Worm (Caenorhabditis elegans) whole organism, L1 larva: ENCODE measurements around the gene nas-11.
A peak's percentile ranks its signal among the peaks of the same experiment; 100 is the strongest.

Experiments used
- C04F5.9 ChIP-seq: sonication (generic microtip); optimal IDR thresholded peaks from 2 replicates; lab custom pipeline; 2016; ENCODE audit warnings: missing genetic modification characterization, missing compliant biosample characterization
- C16A3.4 ChIP-seq: fragments of 150-350 bp; optimal IDR thresholded peaks from 2 replicates; lab custom pipeline; 2014; ENCODE audit warnings: missing biosample characterization, missing genetic modification characterization
- C34B4.2 ChIP-seq: sonication (generic microtip); optimal IDR thresholded peaks from 2 replicates; lab custom pipeline; 2017; ENCODE audit warnings: mild to moderate bottlenecking, missing genetic modification characterization, missing compliant biosample characterization
- ama-1 ChIP-seq: fragments of 150-350 bp; optimal IDR thresholded peaks from 2 replicates; lab custom pipeline; 2014
- blmp-1 ChIP-seq: fragments of 150-350 bp; optimal IDR thresholded peaks from 2 replicates; lab custom pipeline; 2014; ENCODE audit warnings: missing biosample characterization, missing genetic modification characterization
- ceh-82 ChIP-seq, 3 experiments: fragments of 150-350 bp in 1 of 3; sonication (generic microtip) in 2 of 3; optimal IDR thresholded peaks; 2 replicates each; lab custom pipeline; 2014 to 2017; ENCODE audit warnings: missing biosample characterization in 3 of 3, missing genetic modification characterization in 3 of 3
- ceh-88 ChIP-seq: fragments of 200-800 bp; sonication (Bioruptor generic); IDR thresholded peaks from 2 replicates; pipeline ENCODE4 v1.3.6; 2022; ENCODE audit warnings: missing genetic modification characterization, missing compliant biosample characterization
- dpl-1 ChIP-seq, 3 experiments: fragments of 150-350 bp in 2 of 3; sonication (generic microtip) in 1 of 3; optimal IDR thresholded peaks; 2 replicates each; lab custom pipeline; 2014 to 2017; ENCODE audit warnings: missing biosample characterization in 3 of 3, missing genetic modification characterization in 3 of 3, missing genetic modification reagents in 3 of 3
- dsc-1 ChIP-seq: sonication (generic microtip); optimal IDR thresholded peaks from 2 replicates; lab custom pipeline; 2016; ENCODE audit warnings: mild to moderate bottlenecking, missing genetic modification characterization, missing compliant biosample characterization
- efl-1 ChIP-seq, 4 experiments: fragments of 150-350 bp; optimal IDR thresholded peaks in 3 of 4; peaks in 1 of 4; 1 replicate in 1 of 4; 2 replicates in 3 of 4; lab custom pipeline; 2014; ENCODE audit warnings: missing biosample characterization in 2 of 4, missing genetic modification characterization in 2 of 4, missing genetic modification reagents in 2 of 4
- efl-3 ChIP-seq: fragments of 200-800 bp; sonication (Bioruptor generic); optimal IDR thresholded peaks from 2 replicates; lab custom pipeline; 2018; ENCODE audit warnings: mild to moderate bottlenecking, missing genetic modification characterization, missing compliant biosample characterization
- egl-13 ChIP-seq: sonication (generic microtip); optimal IDR thresholded peaks from 2 replicates; lab custom pipeline; 2016; ENCODE audit warnings: missing genotype, missing genetic modification reagents, missing genetic modification characterization, missing compliant biosample characterization
- elt-3 ChIP-seq, 6 experiments: fragments of 150-350 bp in 1 of 6; sonication (generic microtip); optimal IDR thresholded peaks; 2 replicates each; lab custom pipeline; 2017 to 2018; ENCODE audit warnings: missing biosample characterization in 6 of 6, missing genetic modification characterization in 6 of 6, inconsistent platforms in 1 of 6
- ets-5 ChIP-seq: fragments of 200-800 bp; sonication (Bioruptor generic); IDR thresholded peaks from 2 replicates; pipeline ENCODE4 v1.3.6; 2022; ENCODE audit warnings: missing genetic modification characterization, missing compliant biosample characterization
- hlh-4 ChIP-seq: sonication (generic microtip); optimal IDR thresholded peaks from 2 replicates; lab custom pipeline; 2016; ENCODE audit warnings: mild to moderate bottlenecking, missing genetic modification characterization, missing compliant biosample characterization
- isw-1 ChIP-seq: fragments of 200-800 bp; sonication (Bioruptor generic); IDR thresholded peaks from 2 replicates; pipeline ENCODE4 v1.3.6; 2022; ENCODE audit warnings: missing genetic modification characterization, missing compliant biosample characterization
- jun-1 ChIP-seq: fragments of 150-350 bp; optimal IDR thresholded peaks from 2 replicates; lab custom pipeline; 2014; ENCODE audit warnings: missing biosample characterization, missing genetic modification reagents, missing genetic modification characterization
- lin-13 ChIP-seq: fragments of 150-350 bp; optimal IDR thresholded peaks from 2 replicates; lab custom pipeline; 2014; ENCODE audit warnings: missing biosample characterization, missing genetic modification reagents, missing genetic modification characterization
- lin-35 ChIP-seq, 2 experiments: fragments of 150-350 bp; optimal IDR thresholded peaks; 2 replicates each; lab custom pipeline; 2014; ENCODE audit warnings: missing biosample characterization in 2 of 2, missing genetic modification characterization in 2 of 2, missing genetic modification reagents in 2 of 2
- lin-39 ChIP-seq: fragments of 150-350 bp; optimal IDR thresholded peaks from 2 replicates; lab custom pipeline; 2014; ENCODE audit warnings: missing biosample characterization, missing genetic modification reagents, missing genetic modification characterization
- lir-3 ChIP-seq: sonication (generic microtip); optimal IDR thresholded peaks from 2 replicates; lab custom pipeline; 2016; ENCODE audit warnings: mild to moderate bottlenecking, missing genetic modification characterization, moderate library complexity, missing compliant biosample characterization; ENCODE audit not compliant: poor library complexity
- lsy-2 ChIP-seq, 2 experiments: fragments of 150-350 bp; optimal IDR thresholded peaks; 2 replicates each; lab custom pipeline; 2014; ENCODE audit warnings: missing biosample characterization in 2 of 2, missing genetic modification characterization in 2 of 2
- mab-9 ChIP-seq: fragments of 200-800 bp; sonication (Bioruptor generic); IDR thresholded peaks from 2 replicates; pipeline ENCODE4 v1.3.6; 2022; ENCODE audit warnings: missing genetic modification reagents, missing genetic modification characterization, missing compliant biosample characterization
- mdl-1 ChIP-seq, 2 experiments: fragments of 150-350 bp; optimal IDR thresholded peaks; 2 replicates each; lab custom pipeline; 2014 to 2017; ENCODE audit warnings: missing biosample characterization in 2 of 2, missing genetic modification characterization in 2 of 2, inconsistent platforms in 1 of 2
- mef-2 ChIP-seq: fragments of 150-350 bp; optimal IDR thresholded peaks from 2 replicates; lab custom pipeline; 2014; ENCODE audit warnings: missing biosample characterization, missing genetic modification characterization
- mep-1 ChIP-seq: fragments of 150-350 bp; optimal IDR thresholded peaks from 2 replicates; lab custom pipeline; 2014; ENCODE audit warnings: missing biosample characterization, missing genetic modification characterization
- nhr-11 ChIP-seq: fragments of 150-350 bp; optimal IDR thresholded peaks from 2 replicates; lab custom pipeline; 2014; ENCODE audit warnings: missing biosample characterization, missing genetic modification characterization
- nhr-12 ChIP-seq: sonication (generic microtip); optimal IDR thresholded peaks from 2 replicates; lab custom pipeline; 2017; ENCODE audit warnings: missing biosample characterization, missing genetic modification characterization
- nhr-19 ChIP-seq: fragments of 200-800 bp; sonication (Bioruptor generic); conservative IDR thresholded peaks from 2 replicates; pipeline ENCODE4 v1.3.6; 2022; ENCODE audit warnings: missing genetic modification characterization, missing compliant biosample characterization
- nhr-20 ChIP-seq: sonication (generic microtip); optimal IDR thresholded peaks from 2 replicates; lab custom pipeline; 2016; ENCODE audit warnings: mild to moderate bottlenecking, missing genetic modification characterization, missing compliant biosample characterization
- nhr-28 ChIP-seq: fragments of 150-350 bp; optimal IDR thresholded peaks from 2 replicates; lab custom pipeline; 2014; ENCODE audit warnings: missing biosample characterization, missing genetic modification characterization
- nhr-47 ChIP-seq: sonication (generic microtip); optimal IDR thresholded peaks from 2 replicates; lab custom pipeline; 2016; ENCODE audit warnings: mild to moderate bottlenecking, missing genetic modification characterization, moderate library complexity, missing compliant biosample characterization
- nhr-71 ChIP-seq: sonication (generic microtip); optimal IDR thresholded peaks from 2 replicates; lab custom pipeline; 2016; ENCODE audit warnings: mild to moderate bottlenecking, missing genetic modification characterization, moderate library complexity, missing compliant biosample characterization
- nhr-85 ChIP-seq: sonication (generic microtip); peaks from one replicate; lab custom pipeline; 2016; ENCODE audit warnings: missing genetic modification characterization, inconsistent platforms, missing compliant biosample characterization
- nhr-90 ChIP-seq: sonication (generic microtip); optimal IDR thresholded peaks from 2 replicates; lab custom pipeline; 2016; ENCODE audit warnings: mild to moderate bottlenecking, missing genetic modification characterization, missing compliant biosample characterization; ENCODE audit not compliant: poor library complexity
- pax-3 ChIP-seq: fragments of 200-800 bp; sonication (Bioruptor generic); optimal IDR thresholded peaks from 2 replicates; lab custom pipeline; 2018; ENCODE audit warnings: mild to moderate bottlenecking, missing genetic modification characterization, moderate library complexity, missing compliant biosample characterization
- rnt-1 ChIP-seq: sonication (generic microtip); optimal IDR thresholded peaks from 2 replicates; lab custom pipeline; 2016; ENCODE audit warnings: mild to moderate bottlenecking, missing genetic modification characterization, moderate library complexity, missing compliant biosample characterization
- snpc-4 ChIP-seq: fragments of 150-350 bp; optimal IDR thresholded peaks from 2 replicates; lab custom pipeline; 2014; ENCODE audit warnings: missing biosample characterization, missing genetic modification characterization
- snu-23 ChIP-seq: sonication (generic microtip); optimal IDR thresholded peaks from 2 replicates; lab custom pipeline; 2016; ENCODE audit warnings: missing genetic modification characterization, missing compliant biosample characterization
- sox-4 ChIP-seq: sonication (generic microtip); optimal IDR thresholded peaks from 2 replicates; lab custom pipeline; 2016; ENCODE audit warnings: missing genetic modification characterization, missing compliant biosample characterization
- sup-37 ChIP-seq: fragments of 200-800 bp; sonication (Bioruptor generic); optimal IDR thresholded peaks from 2 replicates; lab custom pipeline; 2018; ENCODE audit warnings: mild to moderate bottlenecking, missing genetic modification characterization, missing compliant biosample characterization
- tbx-2 ChIP-seq: sonication (generic microtip); optimal IDR thresholded peaks from 2 replicates; lab custom pipeline; 2016; ENCODE audit warnings: missing genetic modification characterization, missing compliant biosample characterization
- tlp-1 ChIP-seq: fragments of 150-350 bp; optimal IDR thresholded peaks from 2 replicates; lab custom pipeline; 2014; ENCODE audit warnings: missing biosample characterization, missing genetic modification characterization
- unc-130 ChIP-seq: fragments of 150-350 bp; optimal IDR thresholded peaks from 2 replicates; lab custom pipeline; 2017; ENCODE audit warnings: missing biosample characterization, missing genetic modification characterization, inconsistent platforms
- unc-62 ChIP-seq: fragments of 150-350 bp; optimal IDR thresholded peaks from 2 replicates; lab custom pipeline; 2014; ENCODE audit warnings: missing biosample characterization, missing genetic modification reagents, missing genetic modification characterization
- unc-98 ChIP-seq: fragments of 200-800 bp; sonication (Bioruptor generic); IDR thresholded peaks from 2 replicates; pipeline ENCODE4 v1.3.6; 2022; ENCODE audit warnings: missing genetic modification characterization, missing compliant biosample characterization
- vab-15 ChIP-seq: sonication (generic microtip); optimal IDR thresholded peaks from 2 replicates; lab custom pipeline; 2017; ENCODE audit warnings: missing genotype, mild to moderate bottlenecking, missing genetic modification characterization, missing compliant biosample characterization
- xbp-1 ChIP-seq: sonication (generic microtip); optimal IDR thresholded peaks from 2 replicates; lab custom pipeline; 2016; ENCODE audit warnings: missing genetic modification characterization, missing compliant biosample characterization
- ztf-4 ChIP-seq: fragments of 150-350 bp; optimal IDR thresholded peaks from 2 replicates; lab custom pipeline; 2014; ENCODE audit warnings: missing biosample characterization, missing genetic modification characterization

nas-11 gene

DNA sequence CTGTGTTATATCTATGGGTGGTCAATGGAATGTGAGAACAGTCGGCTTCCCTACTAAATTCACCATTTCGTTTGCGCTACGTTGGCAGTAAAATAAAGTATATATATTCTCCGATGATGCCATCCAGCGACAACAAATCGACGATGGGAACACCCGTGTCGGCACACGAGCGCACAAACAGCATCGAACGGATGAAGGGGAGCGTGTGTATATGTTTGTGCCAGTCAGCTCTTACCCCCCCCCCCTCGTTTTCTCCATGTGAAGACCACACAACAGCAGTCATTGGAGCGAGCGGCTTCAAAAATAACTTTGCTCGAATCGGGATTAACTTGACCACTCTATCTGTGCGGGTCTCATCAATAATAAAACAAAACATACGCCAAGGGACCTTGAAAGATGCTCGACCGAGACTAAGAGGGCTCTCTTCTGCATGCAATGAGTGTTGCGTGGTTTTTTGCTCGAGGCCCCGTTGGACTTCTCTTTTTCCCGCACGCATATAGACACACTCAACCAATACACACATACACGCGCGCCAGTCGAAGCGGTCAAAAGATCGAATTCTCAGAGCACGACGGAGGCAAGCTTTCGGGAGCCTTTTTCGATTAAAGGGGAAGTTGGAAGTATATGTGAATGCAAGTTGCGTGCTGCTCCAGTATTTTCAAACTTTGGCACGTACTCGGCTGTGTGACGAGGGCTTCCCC, 27.1 kb downstream of the nas-11 start (continued):
- no peak for TF ChIP-seq hlh-4 (tag; lab: Kevin White, UChicago)
- TF ChIP-seq C16A3.4 (tag; lab: Kevin White, UChicago) = no peak
- TF ChIP-seq ceh-88 (GFP tag; lab: Robert Waterston, UW) = no peak
- peak; percentile 58 for TF ChIP-seq dsc-1 (tag; lab: Kevin White, UChicago)
- no peak for TF ChIP-seq nhr-85 (tag; lab: Kevin White, UChicago)
- peak; percentile 7 for TF ChIP-seq isw-1 (GFP tag; lab: Robert Waterston, UW)
- no peak for TF ChIP-seq C34B4.2 (tag; lab: Kevin White, UChicago)
- no peak for TF ChIP-seq lin-39
- no peak for TF ChIP-seq tlp-1

DNA sequence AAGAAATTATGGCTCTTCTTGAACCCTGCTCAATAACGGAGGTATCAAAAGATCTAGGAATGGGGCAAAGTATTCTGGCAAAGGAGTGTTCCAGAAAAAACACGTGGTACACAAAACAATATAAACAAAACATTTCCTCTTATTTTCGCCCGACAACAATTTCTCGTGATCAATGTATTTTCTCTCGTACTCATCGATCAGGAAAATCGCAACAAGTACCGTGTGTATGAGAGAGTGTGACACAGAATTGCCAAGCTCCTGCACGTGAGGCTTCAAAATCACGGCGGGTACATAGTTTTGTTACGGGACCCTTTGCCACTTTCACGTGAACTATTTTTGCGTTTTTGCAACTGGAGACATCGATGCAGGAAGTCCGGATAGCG, 27.6 kb downstream of the nas-11 start:
- TF ChIP-seq nhr-28 (no peak), nhr-90 (tag; lab: Kevin White, UChicago) (peak; percentile 20), vab-15 (tag; lab: Kevin White, UChicago) (no peak), C04F5.9 (tag; lab: Kevin White, UChicago) (peak; percentile 4), mef-2 (tag; lab: Kevin White, UChicago) (peak; percentile 40), elt-3 (tag; optimal IDR thresholded peaks at IDR 0.05; lab: Kevin White, UChicago) (peak in 2 of 6 experiments; percentile 4 to 64), nhr-12 (tag; lab: Kevin White, UChicago) (no peak), ceh-88 (GFP tag; lab: Robert Waterston, UW) (peak; percentile 22; the same call in 1 of the 2 replicates), lir-3 (tag; lab: Kevin White, UChicago) (peak; percentile 80), mdl-1 (tag; optimal IDR thresholded peaks at IDR 0.05; lab: Kevin White, UChicago) (peak in 1 of 2 experiments; percentile 81), ets-5 (GFP tag; lab: Robert Waterston, UW) (no peak), lsy-2 (tag; optimal IDR thresholded peaks at IDR 0.05; lab: Kevin White, UChicago) (peak; percentile 40 to 49), rnt-1 (tag; lab: Kevin White, UChicago) (peak; percentile 93), jun-1 (tag; lab: Kevin White, UChicago) (no peak), mab-9 (GFP tag; lab: Robert Waterston, UW) (peak; percentile 65), unc-62 (GFP tag; lab: Kevin White, UChicago) (no peak), ama-1 (lab: Kevin White, UChicago) (peak; percentile 52), snu-23 (GFP tag; lab: Kevin White, UChicago) (peak; percentile 85), xbp-1 (tag; lab: Kevin White, UChicago) (peak; percentile 44), efl-1 (optimal IDR thresholded peaks at IDR 0.05; lab: Kevin White, UChicago) (peak; percentile 12 to 34), efl-1 (GFP tag; optimal IDR thresholded peaks at IDR 0.05 in 1 of 2; lab: Kevin White, UChicago) (peak in 1 of 2 experiments; percentile 20), blmp-1 (tag; lab: Kevin White, UChicago) (peak; percentile 43), lin-35 (GFP tag; optimal IDR thresholded peaks at IDR 0.05; lab: Kevin White, UChicago) (peak in 1 of 2 experiments; percentile 73), nhr-47 (tag; lab: Kevin White, UChicago) (peak; percentile 49), nhr-19 (GFP tag; lab: Robert Waterston, UW) (peak; percentile 90), pax-3 (tag; lab: Kevin White, UChicago) (no peak), lin-13 (GFP tag; lab: Kevin White, UChicago) (peak; percentile 2), efl-3 (GFP tag; lab: Kevin White, UChicago) (no peak), mep-1 (tag; lab: Kevin White, UChicago) (peak; percentile 46), ztf-4 (tag; lab: Kevin White, UChicago) (peak; percentile 56), dpl-1 (GFP tag; optimal IDR thresholded peaks at IDR 0.05; lab: Kevin White, UChicago) (peak in 2 of 3 experiments; percentile 21 to 37), ceh-82 (tag; optimal IDR thresholded peaks at IDR 0.05; lab: Kevin White, UChicago) (no peak), nhr-20 (tag; lab: Kevin White, UChicago) (peak; percentile 86), nhr-71 (tag; lab: Kevin White, UChicago) (peak; percentile 95), hlh-4 (tag; lab: Kevin White, UChicago) (no peak), unc-130 (tag; lab: Kevin White, UChicago) (peak; percentile 92), tbx-2 (tag; lab: Kevin White, UChicago) (peak; percentile 76), C34B4.2 (tag; lab: Kevin White, UChicago) (no peak), unc-98 (GFP tag; lab: Robert Waterston, UW) (peak; percentile 42; the same call in 1 of the 2 replicates), sox-4 (tag; lab: Kevin White, UChicago) (peak; percentile 12), sup-37 (GFP tag; lab: Kevin White, UChicago) (peak; percentile 58), snpc-4 (tag; lab: Kevin White, UChicago) (peak; percentile 5), egl-13 (tag; lab: Kevin White, UChicago) (no peak), lin-39 (peak; percentile 83), nhr-11 (tag; lab: Kevin White, UChicago) (peak; percentile 72)
